Worm (Caenorhabditis elegans): ENCODE measurements around the gene R07G3.7.

DNA sequence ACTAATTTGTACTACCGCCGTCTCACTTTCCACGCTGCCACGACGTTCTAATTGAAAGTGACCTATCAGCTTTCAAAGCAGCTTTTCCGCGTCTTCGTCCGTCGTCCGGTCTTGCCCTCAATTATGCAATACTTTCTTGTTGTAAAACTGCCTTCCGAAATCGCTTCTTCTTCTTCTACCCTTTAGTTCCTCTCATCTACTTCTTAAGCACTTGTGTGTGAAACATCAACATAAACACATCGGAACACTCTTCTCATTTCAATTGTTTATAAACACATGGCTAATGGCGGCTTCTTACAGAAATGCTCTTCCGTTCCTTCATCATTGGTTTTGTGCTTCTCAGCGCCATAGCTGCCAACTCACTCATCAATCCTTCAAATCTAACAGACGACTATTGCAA lies 43.2 kb downstream of the R07G3.7 start, which contains the start of gene F35D2.3:
- no peak for TF ChIP-seq him-1 (tag; optimal IDR thresholded peaks at IDR 0.05)
- TF ChIP-seq W03F9.2 (tag; optimal IDR thresholded peaks at IDR 0.05) = no peak
- TF ChIP-seq dao-5 (tag; optimal IDR thresholded peaks at IDR 0.05) = no peak
